Fruit fly (Drosophila melanogaster) whole organism, embryonic: Measurements from ENCODE around the gene Mct1.

Source experiments
- Abd-B ChIP-seq: fragments of 200-800 bp; sonication (Bioruptor generic); optimal IDR thresholded peaks from 2 replicates; lab custom pipeline; 2018; ENCODE audit warnings: missing biosample characterization, mild to moderate bottlenecking, missing genetic modification characterization, moderate library complexity
- B-H1 ChIP-seq: fragments of 200-800 bp; sonication (Bioruptor generic); IDR thresholded peaks from 3 replicates; pipeline ENCODE4 v1.3.6; 2022; ENCODE audit warnings: missing biosample characterization, missing genetic modification characterization
- Blimp-1 ChIP-seq: fragments of 200-800 bp; sonication (Bioruptor generic); optimal IDR thresholded peaks from 3 replicates; lab custom pipeline; 2018; ENCODE audit warnings: missing biosample characterization, missing genetic modification characterization, mild to moderate bottlenecking, moderate library complexity, missing genetic modification reagents
- CG10209 ChIP-seq: fragments of 200-800 bp; sonication (Bioruptor generic); optimal IDR thresholded peaks from 3 replicates; lab custom pipeline; 2017; ENCODE audit warnings: missing biosample characterization, mild to moderate bottlenecking, missing genetic modification characterization, missing genetic modification reagents
- CG1024 ChIP-seq: fragments of 200-800 bp; sonication (Bioruptor generic); IDR thresholded peaks from 2 replicates; pipeline ENCODE4 v1.3.6; 2022; ENCODE audit warnings: missing biosample characterization, missing genetic modification characterization
- CG10565 ChIP-seq: fragments of 200-800 bp; sonication (Bioruptor generic); optimal IDR thresholded peaks from 3 replicates; lab custom pipeline; 2016; ENCODE audit warnings: missing biosample characterization, mild to moderate bottlenecking, missing genetic modification characterization
- CG10979 ChIP-seq: fragments of 200-800 bp; sonication (Bioruptor generic); optimal IDR thresholded peaks from 2 replicates; lab custom pipeline; 2018; ENCODE audit warnings: missing biosample characterization, mild to moderate bottlenecking, missing genetic modification characterization, moderate library complexity
- CG11085 ChIP-seq: fragments of 200-800 bp; sonication (Bioruptor generic); IDR thresholded peaks from 2 replicates; pipeline ENCODE4 v1.3.6; 2022; ENCODE audit warnings: missing biosample characterization, missing genetic modification characterization
- CG11696 ChIP-seq: fragments of 200-800 bp; sonication (Bioruptor generic); IDR thresholded peaks from 2 replicates; pipeline ENCODE4 v1.3.6; 2022; ENCODE audit warnings: missing biosample characterization, missing genetic modification characterization
- CG12236 ChIP-seq: fragments of 200-800 bp; sonication (Bioruptor generic); optimal IDR thresholded peaks from 2 replicates; lab custom pipeline; 2016; ENCODE audit warnings: missing biosample characterization, missing genetic modification characterization
- CG12942 ChIP-seq: fragments of 200-800 bp; sonication (Bioruptor generic); optimal IDR thresholded peaks from 3 replicates; lab custom pipeline; 2016; ENCODE audit warnings: missing biosample characterization, missing genetic modification characterization
- CG1529 ChIP-seq: fragments of 200-800 bp; sonication (Bioruptor generic); optimal IDR thresholded peaks from 3 replicates; lab custom pipeline; 2018; ENCODE audit warnings: missing biosample characterization, missing genetic modification characterization
- CG15601 ChIP-seq: fragments of 200-800 bp; sonication (Bioruptor generic); optimal IDR thresholded peaks from 3 replicates; lab custom pipeline; 2019; ENCODE audit warnings: missing biosample characterization, mild to moderate bottlenecking, missing genetic modification characterization, moderate library complexity
- CG17385 ChIP-seq: fragments of 200-800 bp; sonication (Bioruptor generic); optimal IDR thresholded peaks from 3 replicates; lab custom pipeline; 2018; ENCODE audit warnings: missing biosample characterization, mild to moderate bottlenecking, missing genetic modification characterization
- CG17612 ChIP-seq: fragments of 200-800 bp; sonication (Bioruptor generic); IDR thresholded peaks from 2 replicates; pipeline ENCODE4 v1.3.6; 2022; ENCODE audit warnings: missing biosample characterization, missing genetic modification characterization
- CG2120 ChIP-seq: fragments of 200-800 bp; sonication (Bioruptor generic); optimal IDR thresholded peaks from 3 replicates; lab custom pipeline; 2016; ENCODE audit warnings: missing biosample characterization, missing genetic modification characterization
- CG2129 ChIP-seq: fragments of 200-800 bp; sonication (Bioruptor generic); IDR thresholded peaks from 2 replicates; pipeline ENCODE4 v1.3.6; 2022; ENCODE audit warnings: missing biosample characterization, missing genetic modification characterization; ENCODE audit not compliant: partially characterized antibody
- CG4707 ChIP-seq: fragments of 200-800 bp; sonication (Bioruptor generic); optimal IDR thresholded peaks from 2 replicates; lab custom pipeline; 2018; ENCODE audit warnings: missing biosample characterization, mild to moderate bottlenecking, missing genetic modification characterization, moderate library complexity
- CG7786 ChIP-seq: fragments of 200-800 bp; sonication (Bioruptor generic); optimal IDR thresholded peaks from 2 replicates; lab custom pipeline; 2016; ENCODE audit warnings: missing biosample characterization, missing genetic modification characterization
- Ets65A ChIP-seq: fragments of 200-800 bp; sonication (Bioruptor generic); peaks from one replicate; lab custom pipeline; 2016; ENCODE audit warnings: missing biosample characterization, missing genetic modification characterization
- H15 ChIP-seq: fragments of 200-800 bp; sonication (Bioruptor generic); IDR thresholded peaks from 3 replicates; pipeline ENCODE4 v1.3.6; 2022; ENCODE audit warnings: missing biosample characterization, missing genetic modification characterization
- HLHmδ ChIP-seq: fragments of 200-800 bp; sonication (Bioruptor generic); optimal IDR thresholded peaks from 2 replicates; lab custom pipeline; 2018; ENCODE audit warnings: missing biosample characterization, mild to moderate bottlenecking, missing genetic modification characterization, moderate library complexity
- Hand ChIP-seq: fragments of 200-800 bp; sonication (Bioruptor generic); optimal IDR thresholded peaks from 2 replicates; lab custom pipeline; 2017; ENCODE audit warnings: mild to moderate bottlenecking, missing biosample characterization, missing genetic modification reagents, missing genetic modification characterization
- Max ChIP-seq: fragments of 200-800 bp; sonication (Bioruptor generic); optimal IDR thresholded peaks from 2 replicates; lab custom pipeline; 2016; ENCODE audit warnings: missing biosample characterization, mild to moderate bottlenecking, missing genetic modification characterization
- Mrtf ChIP-seq: fragments of 200-800 bp; sonication (Bioruptor generic); IDR thresholded peaks from 3 replicates; pipeline ENCODE4 v1.3.6; 2022; ENCODE audit warnings: missing biosample characterization, missing genetic modification characterization
- Ravus ChIP-seq: fragments of 200-800 bp; sonication (Bioruptor generic); IDR thresholded peaks from 2 replicates; pipeline ENCODE4 v1.3.6; 2022; ENCODE audit warnings: missing biosample characterization, missing genetic modification characterization
- Scr ChIP-seq: fragments of 200-800 bp; sonication (Bioruptor generic); IDR thresholded peaks from 2 replicates; pipeline ENCODE4 v1.3.6; 2022; ENCODE audit warnings: missing biosample characterization, missing genetic modification characterization; ENCODE audit not compliant: partially characterized antibody
- ash1 ChIP-seq: fragments of 200-800 bp; sonication (Bioruptor generic); optimal IDR thresholded peaks from 2 replicates; lab custom pipeline; 2018; ENCODE audit warnings: missing biosample characterization, mild to moderate bottlenecking, missing genetic modification characterization
- bab2 ChIP-seq: fragments of 200-800 bp; sonication (Bioruptor generic); optimal IDR thresholded peaks from 2 replicates; lab custom pipeline; 2016; ENCODE audit warnings: missing biosample characterization, missing genetic modification characterization
- bbx ChIP-seq: fragments of 200-800 bp; sonication (Bioruptor generic); IDR thresholded peaks from 2 replicates; pipeline ENCODE4 v1.3.6; 2022; ENCODE audit warnings: missing biosample characterization, missing genetic modification characterization; ENCODE audit not compliant: partially characterized antibody
- bcd ChIP-seq: fragments of 200-800 bp; sonication (Bioruptor generic); optimal IDR thresholded peaks from 2 replicates; lab custom pipeline; 2017; ENCODE audit warnings: missing biosample characterization, mild to moderate bottlenecking, missing genetic modification characterization
- br ChIP-seq: fragments of >200 bp; optimal IDR thresholded peaks from 2 replicates; lab custom pipeline; 2017
- ci ChIP-seq: fragments of 200-800 bp; sonication (Bioruptor generic); IDR thresholded peaks from 3 replicates; pipeline ENCODE4 v1.3.6; 2022; ENCODE audit warnings: missing biosample characterization, missing genetic modification characterization
- dmrt11E ChIP-seq: fragments of 200-800 bp; sonication (Bioruptor generic); optimal IDR thresholded peaks from 3 replicates; lab custom pipeline; 2018; ENCODE audit warnings: missing biosample characterization, mild to moderate bottlenecking, missing genetic modification characterization, moderate library complexity
- ems ChIP-seq: fragments of 200-800 bp; sonication (Bioruptor generic); optimal IDR thresholded peaks from 3 replicates; lab custom pipeline; 2016; ENCODE audit warnings: missing biosample characterization, missing genetic modification characterization
- ewg ChIP-seq: fragments of 200-800 bp; sonication (Bioruptor generic); optimal IDR thresholded peaks from 3 replicates; lab custom pipeline; 2017; ENCODE audit warnings: mild to moderate bottlenecking, missing biosample characterization, missing genetic modification reagents, missing genetic modification characterization
- fd3F ChIP-seq: fragments of 200-800 bp; sonication (Bioruptor generic); optimal IDR thresholded peaks from 2 replicates; lab custom pipeline; 2018; ENCODE audit warnings: missing biosample characterization, mild to moderate bottlenecking, missing genetic modification characterization, moderate library complexity
- fu2 ChIP-seq: fragments of 200-800 bp; sonication (Bioruptor generic); optimal IDR thresholded peaks from 2 replicates; lab custom pipeline; 2016; ENCODE audit warnings: missing biosample characterization, missing genetic modification characterization
- grau ChIP-seq: fragments of 200-800 bp; optimal IDR thresholded peaks from 3 replicates; lab custom pipeline; 2019; ENCODE audit warnings: missing biosample characterization, mild to moderate bottlenecking, missing genetic modification characterization, moderate library complexity
- gsb-n ChIP-seq: fragments of 200-800 bp; sonication (Bioruptor generic); optimal IDR thresholded peaks from 3 replicates; lab custom pipeline; 2018; ENCODE audit warnings: missing biosample characterization, mild to moderate bottlenecking, missing genetic modification characterization
- insv ChIP-seq, 2 experiments: fragments of 200-800 bp; sonication (Bioruptor generic); optimal IDR thresholded peaks; 3 replicates each; lab custom pipeline; 2016 to 2018; ENCODE audit warnings: missing biosample characterization in 2 of 2, missing genetic modification characterization in 2 of 2
- knrl ChIP-seq: fragments of 200-800 bp; sonication (Bioruptor generic); IDR thresholded peaks from 3 replicates; pipeline ENCODE4 v1.3.6; 2022; ENCODE audit warnings: missing biosample characterization, missing genetic modification characterization; ENCODE audit not compliant: partially characterized antibody
- lov ChIP-seq, 2 experiments: fragments of 200-800 bp in 1 of 2; fragments of >200 bp in 1 of 2; sonication (Bioruptor generic) in 1 of 2; IDR thresholded peaks in 1 of 2; optimal IDR thresholded peaks in 1 of 2; 2 replicates in 1 of 2; 3 replicates in 1 of 2; pipeline versions ENCODE4 v1.3.6 to Lab custom; 2017 to 2022; ENCODE audit warnings: missing biosample characterization in 1 of 2, missing genetic modification characterization in 1 of 2
- nerfin-2 ChIP-seq: fragments of 200-800 bp; sonication (Bioruptor generic); IDR thresholded peaks from 2 replicates; pipeline ENCODE4 v1.3.6; 2022; ENCODE audit warnings: missing biosample characterization, missing genetic modification characterization; ENCODE audit not compliant: partially characterized antibody
- nom ChIP-seq: fragments of 200-800 bp; sonication (Bioruptor generic); optimal IDR thresholded peaks from 2 replicates; lab custom pipeline; 2017; ENCODE audit warnings: missing biosample characterization, missing genetic modification characterization, mild to moderate bottlenecking, moderate library complexity, missing genetic modification reagents
- ranshi ChIP-seq: fragments of 200-800 bp; sonication (Bioruptor generic); IDR thresholded peaks from 2 replicates; pipeline ENCODE4 v1.3.6; 2022; ENCODE audit warnings: missing biosample characterization, missing genetic modification characterization
- sd ChIP-seq: fragments of 200-800 bp; sonication (Bioruptor generic); optimal IDR thresholded peaks from 3 replicates; lab custom pipeline; 2018; ENCODE audit warnings: missing biosample characterization, mild to moderate bottlenecking, missing genetic modification characterization, moderate library complexity
- sr ChIP-seq: fragments of 200-800 bp; sonication (Bioruptor generic); IDR thresholded peaks from 3 replicates; pipeline ENCODE4 v1.3.6; 2022; ENCODE audit warnings: missing biosample characterization, missing genetic modification characterization
- wor ChIP-seq: fragments of 200-800 bp; sonication (Bioruptor generic); IDR thresholded peaks from 2 replicates; pipeline ENCODE4 v1.3.6; 2022; ENCODE audit warnings: missing biosample characterization, missing genetic modification characterization

The Mct1 gene

DNA sequence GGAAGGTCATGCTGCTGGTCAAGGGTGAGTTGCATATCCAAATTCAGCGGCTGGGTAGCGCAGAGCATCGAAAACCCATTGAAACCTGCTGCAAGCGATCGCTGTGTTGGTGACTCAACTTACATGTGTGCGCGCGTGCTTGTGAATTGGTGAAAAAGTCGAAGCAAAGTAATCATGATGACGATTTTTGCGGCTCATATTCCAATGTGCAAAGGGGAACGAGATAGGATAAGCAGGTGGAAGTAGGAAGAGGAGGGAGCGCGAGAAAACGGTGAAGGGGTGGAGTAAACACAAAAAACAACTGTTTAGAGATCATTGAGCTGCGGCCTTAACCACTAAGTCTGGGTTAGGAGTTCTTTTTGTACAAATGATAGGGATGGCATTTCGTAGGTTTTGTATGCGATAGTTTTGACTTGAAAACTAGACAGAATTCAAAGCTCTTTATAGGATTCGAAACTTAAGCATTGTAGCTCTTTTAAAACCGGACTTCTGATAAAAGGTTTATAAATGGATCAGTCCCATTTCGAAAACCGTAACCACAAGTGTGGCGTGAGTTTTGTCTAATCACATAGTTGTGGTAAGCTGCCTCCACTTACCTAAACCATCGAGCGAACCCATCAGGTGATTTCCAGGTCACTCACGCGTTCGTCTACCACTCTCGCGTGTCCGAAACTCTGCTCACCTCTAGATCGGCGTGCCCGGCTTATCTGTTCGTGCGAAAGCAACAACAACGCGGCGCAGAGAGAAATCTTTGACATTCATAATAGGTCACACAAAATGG lies 43.1 kb upstream of the Mct1 start (continued):
- TF ChIP-seq dmrt11E (peak; percentile 31), Scr (GFP tag; lab: Robert Waterston, UW) (peak; percentile 87), CG4707 (GFP tag; lab: Kevin White, UChicago) (no peak), CG7786 (GFP tag; lab: Kevin White, UChicago) (peak; percentile 56), bcd (peak; percentile 42), ci (GFP tag; lab: Robert Waterston, UW) (peak; percentile 49; the same call in 1 of the 3 replicates), lov (optimal IDR thresholded peaks at IDR 0.05; lab: Kevin White, UChicago) (no peak), lov (GFP tag; IDR thresholded peaks at IDR 0.05; lab: Robert Waterston, UW) (no peak), nom (no peak), CG2129 (GFP tag; lab: Robert Waterston, UW) (peak; percentile 72), br (lab: Kevin White, UChicago) (no peak), CG2120 (GFP tag; lab: Kevin White, UChicago) (peak; percentile 47), CG10979 (tag; lab: Kevin White, UChicago) (peak; percentile 15), Max (GFP tag; lab: Kevin White, UChicago) (peak; percentile 31), ewg (GFP tag; lab: Kevin White, UChicago) (no peak), fd3F (GFP tag; lab: Kevin White, UChicago) (peak; percentile 18), bbx (peak; percentile 62), wor (GFP tag; lab: Robert Waterston, UW) (no peak), insv (GFP tag; optimal IDR thresholded peaks at IDR 0.05; lab: Kevin White, UChicago) (peak in 1 of 2 experiments; percentile 23), knrl (peak; percentile 83; the same call in 2 of the 3 replicates), ash1 (no peak), CG12942 (no peak), B-H1 (GFP tag; lab: Robert Waterston, UW) (no peak), CG15601 (tag; lab: Kevin White, UChicago) (no peak), Abd-B (GFP tag; lab: Kevin White, UChicago) (no peak), CG10565 (no peak), CG17385 (peak; percentile 41), H15 (0 out of 3 replicates have a peak, but pooled peaks have one; percentile 12), Ravus (GFP tag; lab: Robert Waterston, UW) (no peak), CG1529 (GFP tag; lab: Kevin White, UChicago) (no peak), sd (no peak), bab2 (GFP tag; lab: Kevin White, UChicago) (peak; percentile 23), Mrtf (GFP tag; lab: Robert Waterston, UW) (no peak), CG1024 (no peak), grau (tag; lab: Kevin White, UChicago) (peak; percentile 49), fu2 (peak; percentile 30), Ets65A (GFP tag; lab: Kevin White, UChicago) (peak; percentile 89), CG17612 (GFP tag; lab: Robert Waterston, UW) (no peak), sr (GFP tag; lab: Robert Waterston, UW) (no peak), ranshi (GFP tag; lab: Robert Waterston, UW) (no peak), Blimp-1 (GFP tag; lab: Kevin White, UChicago) (no peak), Hand (GFP tag; lab: Kevin White, UChicago) (peak; percentile 1), CG12236 (GFP tag; lab: Kevin White, UChicago) (no peak), gsb-n (tag; lab: Kevin White, UChicago) (no peak), CG10209 (peak; percentile 13), ems (GFP tag; lab: Kevin White, UChicago) (peak; percentile 29), CG11696 (GFP tag; lab: Robert Waterston, UW) (no peak), nerfin-2 (GFP tag; lab: Robert Waterston, UW) (no peak), CG11085 (GFP tag; lab: Robert Waterston, UW) (no peak), HLHmδ (GFP tag; lab: Kevin White, UChicago) (no peak)
